Worm (Caenorhabditis elegans) whole organism, young adult: ENCODE data around the gene T21E8.6.

Experiments used
- B0035.1 ChIP-seq: sonication (generic microtip); optimal IDR thresholded peaks from 2 replicates; lab custom pipeline; 2016; ENCODE audit warnings: missing genetic modification characterization, mild to moderate bottlenecking, missing compliant biosample characterization, missing genotype, missing genetic modification reagents
- F49E8.2 ChIP-seq: sonication (generic microtip); optimal IDR thresholded peaks from 3 replicates; lab custom pipeline; 2017; ENCODE audit warnings: missing genetic modification characterization, mild to moderate bottlenecking, missing compliant biosample characterization, antibody characterized with exemption, moderate library complexity; ENCODE audit not compliant: insufficient read depth
- Y53G8AR.9 ChIP-seq: fragments of 200-800 bp; sonication (Bioruptor generic); conservative IDR thresholded peaks from 2 replicates; pipeline ENCODE4 v1.3.6; 2022; ENCODE audit warnings: missing genetic modification reagents, missing genetic modification characterization, missing compliant biosample characterization
- Y79H2A.3 ChIP-seq: fragments of 200-800 bp; sonication (Bioruptor generic); conservative IDR thresholded peaks from 2 replicates; pipeline ENCODE4 v1.3.6; 2022; ENCODE audit warnings: missing genetic modification reagents, missing genetic modification characterization, missing compliant biosample characterization
- ZK185.1 ChIP-seq: sonication (generic microtip); optimal IDR thresholded peaks from 2 replicates; lab custom pipeline; 2016; ENCODE audit warnings: mild to moderate bottlenecking, missing genetic modification characterization, missing compliant biosample characterization; ENCODE audit not compliant: poor library complexity, severe bottlenecking
- atf-7 ChIP-seq: sonication (generic microtip); optimal IDR thresholded peaks from 2 replicates; lab custom pipeline; 2017; ENCODE audit warnings: mild to moderate bottlenecking, missing genetic modification characterization, missing compliant biosample characterization
- attf-6 ChIP-seq: fragments of 200-800 bp; sonication (Bioruptor generic); IDR thresholded peaks from 2 replicates; pipeline ENCODE4 v1.3.6; 2022; ENCODE audit warnings: missing genetic modification reagents, missing genetic modification characterization, missing compliant biosample characterization
- ceh-58 ChIP-seq: fragments of 200-800 bp; sonication (Bioruptor generic); IDR thresholded peaks from 2 replicates; pipeline ENCODE4 v1.3.6; 2022; ENCODE audit warnings: missing genetic modification characterization, missing compliant biosample characterization
- him-1 ChIP-seq: sonication (generic microtip); optimal IDR thresholded peaks from 2 replicates; lab custom pipeline; 2016; ENCODE audit warnings: missing genotype, missing genetic modification reagents, missing genetic modification characterization, missing compliant biosample characterization
- hmg-20 ChIP-seq: fragments of 200-800 bp; sonication (Bioruptor generic); IDR thresholded peaks from 2 replicates; pipeline ENCODE4 v1.3.6; 2022; ENCODE audit warnings: missing genetic modification reagents, missing genetic modification characterization, missing compliant biosample characterization
- hrde-1 ChIP-seq: sonication (generic microtip); optimal IDR thresholded peaks from 2 replicates; lab custom pipeline; 2016; ENCODE audit warnings: missing genetic modification characterization, mild to moderate bottlenecking, missing compliant biosample characterization, moderate library complexity, missing genotype, missing genetic modification reagents, borderline replicate concordance
- lin-26 ChIP-seq: fragments of 200-800 bp; sonication (Bioruptor generic); IDR thresholded peaks from 2 replicates; pipeline ENCODE4 v1.3.6; 2022; ENCODE audit warnings: missing genetic modification reagents, missing genetic modification characterization, missing compliant biosample characterization
- lin-35 ChIP-seq, 3 experiments: fragments of 150-350 bp in 2 of 3; sonication (generic microtip) in 1 of 3; optimal IDR thresholded peaks; 2 replicates each; lab custom pipeline; 2014 to 2018; ENCODE audit warnings: missing biosample characterization in 3 of 3, missing genetic modification characterization in 3 of 3, missing genetic modification reagents in 3 of 3
- lin-54 ChIP-seq: fragments of 200-800 bp; sonication (Bioruptor generic); optimal IDR thresholded peaks from 2 replicates; lab custom pipeline; 2018; ENCODE audit warnings: mild to moderate bottlenecking, missing genetic modification characterization, missing compliant biosample characterization
- lsy-27 ChIP-seq: sonication (generic microtip); optimal IDR thresholded peaks from 2 replicates; lab custom pipeline; 2017; ENCODE audit warnings: missing genetic modification characterization, mild to moderate bottlenecking, missing compliant biosample characterization, antibody characterized with exemption, missing genotype, borderline replicate concordance; ENCODE audit not compliant: insufficient read depth
- madf-8 ChIP-seq: fragments of 200-800 bp; sonication (Bioruptor generic); conservative IDR thresholded peaks from 2 replicates; pipeline ENCODE4 v1.3.6; 2022; ENCODE audit warnings: missing genetic modification reagents, missing genetic modification characterization, missing compliant biosample characterization
- mes-4 ChIP-seq: sonication (generic microtip); optimal IDR thresholded peaks from 2 replicates; lab custom pipeline; 2016; ENCODE audit warnings: missing genotype, missing genetic modification characterization, missing compliant biosample characterization
- mxl-1 ChIP-seq: sonication (generic microtip); optimal IDR thresholded peaks from 2 replicates; lab custom pipeline; 2016; ENCODE audit warnings: missing genetic modification characterization, missing compliant biosample characterization
- nhr-80 ChIP-seq: sonication (generic microtip); optimal IDR thresholded peaks from 2 replicates; lab custom pipeline; 2016; ENCODE audit warnings: missing genetic modification characterization, missing compliant biosample characterization
- pbrm-1 ChIP-seq: fragments of 200-800 bp; sonication (Bioruptor generic); IDR thresholded peaks from 2 replicates; pipeline ENCODE4 v1.3.6; 2022; ENCODE audit warnings: missing genetic modification reagents, missing genetic modification characterization, missing compliant biosample characterization
- rec-8 ChIP-seq, 2 experiments: sonication (generic microtip); optimal IDR thresholded peaks; 2 replicates each; lab custom pipeline; 2016; ENCODE audit warnings: mild to moderate bottlenecking in 2 of 2, missing genetic modification characterization in 2 of 2, missing genetic modification reagents in 2 of 2, missing genotype in 2 of 2, missing biosample characterization in 1 of 2, missing compliant biosample characterization in 1 of 2, moderate library complexity in 1 of 2
- snpc-1.1 ChIP-seq: sonication (generic microtip); optimal IDR thresholded peaks from 2 replicates; lab custom pipeline; 2017; ENCODE audit warnings: missing genetic modification characterization, mild to moderate bottlenecking, missing compliant biosample characterization, antibody characterized with exemption, moderate library complexity, missing genotype, missing genetic modification reagents; ENCODE audit not compliant: insufficient read depth
- sptf-2 ChIP-seq: fragments of 200-800 bp; sonication (Bioruptor generic); optimal IDR thresholded peaks from 2 replicates; lab custom pipeline; 2018; ENCODE audit warnings: mild to moderate bottlenecking, missing genetic modification characterization, missing compliant biosample characterization
- tbp1 ChIP-seq: fragments of 200-800 bp; sonication (Bioruptor generic); optimal IDR thresholded peaks from 2 replicates; lab custom pipeline; 2018; ENCODE audit warnings: mild to moderate bottlenecking, missing genetic modification characterization, missing compliant biosample characterization
- tbx-9 ChIP-seq: sonication (generic microtip); optimal IDR thresholded peaks from 2 replicates; lab custom pipeline; 2016; ENCODE audit warnings: borderline replicate concordance, missing genetic modification characterization, inconsistent platforms, missing compliant biosample characterization
- unc-130 ChIP-seq: sonication (generic microtip); optimal IDR thresholded peaks from 2 replicates; lab custom pipeline; 2016; ENCODE audit warnings: missing genetic modification reagents, missing genetic modification characterization, missing compliant biosample characterization
- ztf-22 ChIP-seq: fragments of 200-800 bp; sonication (Bioruptor generic); optimal IDR thresholded peaks from 2 replicates; lab custom pipeline; 2018; ENCODE audit warnings: mild to moderate bottlenecking, missing genetic modification characterization, moderate library complexity, missing compliant biosample characterization
- ztf-28 ChIP-seq: fragments of 200-800 bp; sonication (Bioruptor generic); IDR thresholded peaks from 2 replicates; pipeline ENCODE4 v1.3.6; 2022; ENCODE audit warnings: missing genetic modification reagents, missing genetic modification characterization, missing compliant biosample characterization
- ztf-3 ChIP-seq: fragments of 200-800 bp; sonication (Bioruptor generic); optimal IDR thresholded peaks from 2 replicates; lab custom pipeline; 2018; ENCODE audit warnings: mild to moderate bottlenecking, missing genetic modification characterization, missing compliant biosample characterization

T21E8.6 gene

DNA sequence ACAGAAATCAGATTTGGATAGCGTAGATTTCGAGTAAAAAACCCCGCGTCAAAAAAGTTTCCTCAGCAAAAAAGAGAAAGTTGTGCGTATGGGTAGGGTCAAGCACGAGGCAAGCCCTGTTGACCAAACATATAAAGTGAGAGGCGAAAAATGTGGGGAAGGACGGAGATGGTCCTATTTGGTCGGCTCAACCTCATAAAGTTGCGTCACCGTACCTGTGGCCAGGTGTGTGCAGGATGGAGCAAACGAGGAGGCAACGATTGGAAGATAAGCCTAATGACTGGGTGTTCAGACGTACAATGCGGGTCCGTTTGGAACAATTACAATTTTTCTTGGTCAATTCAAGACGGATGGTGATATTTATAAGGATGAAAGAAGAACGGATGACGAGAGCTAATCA lies 45.1 kb downstream of the T21E8.6 start:
- TF ChIP-seq pbrm-1 (GFP tag; lab: Robert Waterston, UW) (no peak), ceh-58 (GFP tag; lab: Robert Waterston, UW) (no peak), hmg-20 (GFP tag; lab: Robert Waterston, UW) (no peak), unc-130 (no peak), lin-26 (GFP tag; lab: Robert Waterston, UW) (no peak), mxl-1 (tag; lab: Kevin White, UChicago) (no peak), madf-8 (GFP tag; lab: Robert Waterston, UW) (no peak), sptf-2 (no peak), tbx-9 (tag; lab: Kevin White, UChicago) (no peak), atf-7 (no peak), Y79H2A.3 (GFP tag; lab: Robert Waterston, UW) (no peak)

DNA sequence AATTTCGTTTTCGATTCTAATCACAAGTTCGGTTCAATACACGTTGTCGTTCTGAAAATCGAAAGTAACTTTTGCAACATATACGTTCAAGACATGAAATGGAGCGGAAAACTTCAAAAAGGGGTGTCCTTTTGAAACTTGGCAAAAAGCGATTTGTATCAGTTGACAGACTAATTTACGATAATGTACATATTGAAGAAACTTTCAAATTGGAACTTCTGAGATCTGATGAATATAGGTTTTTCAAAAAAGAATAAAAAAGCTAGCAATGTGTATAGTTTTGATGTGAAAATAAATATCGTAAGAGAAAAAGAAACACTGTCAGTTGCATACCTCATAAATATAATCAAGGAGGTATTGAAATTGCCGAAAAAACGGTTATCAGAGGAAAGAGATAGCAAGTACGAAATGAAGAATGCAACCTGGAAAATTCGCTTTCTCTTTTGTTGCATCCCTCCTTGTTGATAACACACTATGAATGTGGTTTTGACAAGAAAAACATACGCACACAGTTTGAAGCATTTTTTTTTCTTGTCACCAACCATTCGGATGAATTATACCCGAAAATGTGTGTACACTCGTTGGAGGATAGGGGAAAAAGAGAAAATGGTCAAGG lies 47.0 kb downstream of the T21E8.6 start, which contains the start of gene dgn-1:
Gene dgn-1 (minus strand): TSS at position 51 of the 616 bp plus-strand sequence.
- peak; percentile 56 for TF ChIP-seq nhr-80
- no peak for TF ChIP-seq tbp1 (GFP tag; lab: Kevin White, UChicago)

DNA sequence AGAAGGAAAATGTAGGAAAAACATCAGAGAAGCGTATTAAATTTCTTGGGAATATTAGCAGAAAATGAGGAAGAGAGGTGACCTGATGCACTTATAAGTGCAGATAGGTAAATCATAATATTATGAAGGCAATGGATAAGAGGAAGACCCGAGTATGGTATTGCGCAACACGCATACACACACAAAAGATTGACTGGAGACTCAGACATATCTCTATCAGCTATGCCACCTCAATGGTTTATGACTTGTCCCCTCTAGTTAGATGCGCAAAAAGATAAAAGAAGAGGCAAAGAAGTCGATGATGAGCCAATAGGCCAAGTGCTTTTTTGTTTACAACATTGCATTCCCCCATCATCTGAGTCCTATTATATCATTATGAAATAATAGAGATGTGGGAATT lies 50.0 kb downstream of the T21E8.6 start:
- TF ChIP-seq him-1 (no peak), Y53G8AR.9 (no peak), F49E8.2 (tag; lab: Kevin White, UChicago) (no peak), ztf-3 (GFP tag; lab: Kevin White, UChicago) (no peak), ztf-22 (GFP tag; lab: Kevin White, UChicago) (no peak), lsy-27 (tag; lab: Kevin White, UChicago) (no peak), ztf-28 (GFP tag; lab: Robert Waterston, UW) (no peak), lin-54 (no peak), B0035.1 (tag; lab: Kevin White, UChicago) (no peak), mes-4 (tag; lab: Kevin White, UChicago) (no peak), ZK185.1 (tag; lab: Kevin White, UChicago) (no peak), attf-6 (no peak), snpc-1.1 (tag; lab: Kevin White, UChicago) (no peak), rec-8 (tag; optimal IDR thresholded peaks at IDR 0.05; lab: Kevin White, UChicago) (no peak), hrde-1 (tag; lab: Kevin White, UChicago) (no peak), lin-35 (GFP tag; optimal IDR thresholded peaks at IDR 0.05; lab: Kevin White, UChicago) (no peak)
